Fruit fly (Drosophila melanogaster) whole organism, pupa: Measurements from ENCODE around the gene Cypl.

Source experiments
- CG14655 ChIP-seq: fragments of 200-800 bp; sonication (Bioruptor generic); optimal IDR thresholded peaks from 3 replicates; lab custom pipeline; 2017; ENCODE audit warnings: mild to moderate bottlenecking, missing biosample characterization, missing genetic modification reagents, missing genetic modification characterization
- CG15710 ChIP-seq: fragments of 200-800 bp; sonication (Bioruptor generic); optimal IDR thresholded peaks from 2 replicates; lab custom pipeline; 2018; ENCODE audit warnings: missing biosample characterization, mild to moderate bottlenecking, missing genetic modification characterization, moderate library complexity
- CG32121 ChIP-seq: fragments of 200-800 bp; sonication (Bioruptor generic); IDR thresholded peaks from 2 replicates; pipeline ENCODE4 v1.3.6; 2022; ENCODE audit warnings: missing biosample characterization, missing genetic modification characterization
- CG34367 ChIP-seq: fragments of 200-800 bp; sonication (Bioruptor generic); optimal IDR thresholded peaks from 2 replicates; lab custom pipeline; 2018; ENCODE audit warnings: missing biosample characterization, mild to moderate bottlenecking, missing genetic modification characterization
- CG8159 ChIP-seq: fragments of 200-800 bp; sonication (Bioruptor generic); optimal IDR thresholded peaks from 3 replicates; lab custom pipeline; 2018; ENCODE audit warnings: missing biosample characterization, mild to moderate bottlenecking, missing genetic modification characterization, moderate library complexity
- D1 ChIP-seq: fragments of 200-800 bp; sonication (Bioruptor generic); optimal IDR thresholded peaks from 2 replicates; lab custom pipeline; 2018; ENCODE audit warnings: missing biosample characterization, mild to moderate bottlenecking, missing genetic modification characterization, moderate library complexity
- Ets98B ChIP-seq: fragments of 200-800 bp; sonication (Bioruptor generic); IDR thresholded peaks from 2 replicates; pipeline ENCODE4 v1.3.6; 2022; ENCODE audit warnings: missing biosample characterization, missing genetic modification characterization
- Pif1B ChIP-seq: fragments of 200-800 bp; sonication (Bioruptor generic); optimal IDR thresholded peaks from 3 replicates; lab custom pipeline; 2016; ENCODE audit warnings: missing biosample characterization, missing genetic modification characterization
- Snoo ChIP-seq: fragments of 200-800 bp; sonication (Bioruptor generic); optimal IDR thresholded peaks from 3 replicates; lab custom pipeline; 2017; ENCODE audit warnings: missing biosample characterization, mild to moderate bottlenecking, missing genetic modification characterization, inconsistent platforms
- fd96Ca ChIP-seq: fragments of 200-800 bp; sonication (Bioruptor generic); IDR thresholded peaks from 3 replicates; pipeline ENCODE4 v1.3.6; 2022; ENCODE audit warnings: missing biosample characterization, missing genetic modification characterization
- rn ChIP-seq: fragments of 200-800 bp; sonication (Bioruptor generic); IDR thresholded peaks from 2 replicates; pipeline ENCODE4 v1.3.6; 2022; ENCODE audit warnings: missing biosample characterization, missing genetic modification characterization

DNA sequence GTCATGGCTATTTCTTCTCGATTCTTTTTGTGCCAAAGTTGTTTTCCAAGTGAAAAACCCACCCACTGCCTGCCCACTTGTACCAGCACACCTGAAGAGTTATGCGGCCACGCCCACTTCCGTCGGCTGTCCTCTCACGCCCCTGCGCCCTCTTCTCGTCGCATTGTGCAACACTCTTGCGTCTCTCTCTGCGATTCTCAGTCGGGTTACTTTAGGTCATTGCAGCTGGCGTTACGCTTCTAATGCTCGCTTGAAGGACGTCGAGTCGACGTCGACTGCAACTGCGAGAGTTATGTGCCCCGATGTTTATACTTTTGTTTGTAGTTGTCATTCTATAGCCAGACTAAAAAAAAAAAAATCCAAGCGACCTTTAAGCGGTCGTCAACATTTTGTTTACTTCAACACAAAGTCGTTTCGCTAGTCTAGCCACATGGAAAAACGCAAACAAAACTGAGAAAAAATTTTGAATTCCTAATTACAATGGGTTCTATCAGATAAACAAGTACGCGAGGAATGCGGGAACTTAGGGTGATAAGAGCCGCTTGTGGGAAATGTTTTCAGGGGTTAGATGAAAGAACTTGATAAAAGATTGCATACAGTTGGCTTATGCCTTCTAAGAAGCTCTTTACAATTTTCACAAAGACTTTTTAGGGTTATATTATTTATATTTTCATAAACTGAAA, 19.2 kb upstream of the Cypl start:
- TF ChIP-seq CG15710 (tag; lab: Kevin White, UChicago) (no peak), CG34367 (tag; lab: Kevin White, UChicago) (no peak), Ets98B (no peak), Snoo (tag; lab: Kevin White, UChicago) (no peak), rn (GFP tag; lab: Robert Waterston, UW) (no peak), Pif1B (GFP tag; lab: Kevin White, UChicago) (no peak), D1 (tag; lab: Kevin White, UChicago) (no peak), fd96Ca (GFP tag; lab: Robert Waterston, UW) (no peak), CG32121 (no peak), CG8159 (no peak), CG14655 (no peak)
